Fruit fly (Drosophila melanogaster): Measurements from ENCODE around the gene CrebA.

CrebA gene

dm6 chr3L:15537916-15538581 lies 2.9 kb downstream of the CrebA start (continued):
- peak; percentile 46 for TF ChIP-seq esg (GFP tag; conservative IDR thresholded peaks at IDR 0.05)
- TF ChIP-seq CG6854 (GFP tag; optimal IDR thresholded peaks at IDR 0.05): peak; percentile 54
- TF ChIP-seq CG6813 (GFP tag; optimal IDR thresholded peaks at IDR 0.05): peak; percentile 24
- TF ChIP-seq pros (GFP tag; optimal IDR thresholded peaks at IDR 0.05): no peak
- peak; percentile 67 for TF ChIP-seq lmd (GFP tag; IDR thresholded peaks at IDR 0.05)
- TF ChIP-seq Chrac-16 (GFP tag; optimal IDR thresholded peaks at IDR 0.05): peak; percentile 50
- TF ChIP-seq wdn (GFP tag; IDR thresholded peaks at IDR 0.05): no peak
- peak; percentile 76 for TF ChIP-seq CG10209 (GFP tag; optimal IDR thresholded peaks at IDR 0.05)
- TF ChIP-seq H15 (GFP tag; IDR thresholded peaks at IDR 0.05): no peak
- TF ChIP-seq bigmax (GFP tag; optimal IDR thresholded peaks at IDR 0.05): no peak
- peak; percentile 82 for TF ChIP-seq CG7556 (GFP tag; optimal IDR thresholded peaks at IDR 0.05)
- no peak for TF ChIP-seq CG1603 (tag; optimal IDR thresholded peaks at IDR 0.05)
- peak; percentile 68 for TF ChIP-seq tio (GFP tag; optimal IDR thresholded peaks at IDR 0.05)
- peak; percentile 96 for TF ChIP-seq CG15479 (GFP tag; optimal IDR thresholded peaks at IDR 0.05)
- peak; percentile 5 for TF ChIP-seq Hand (GFP tag; optimal IDR thresholded peaks at IDR 0.05)
- peak; percentile 71 for TF ChIP-seq CG13424 (tag; optimal IDR thresholded peaks at IDR 0.05)
- no peak for TF ChIP-seq TFAM (GFP tag; optimal IDR thresholded peaks at IDR 0.05)
- no peak for TF ChIP-seq so (GFP tag; IDR thresholded peaks at IDR 0.05)
- TF ChIP-seq CG1647 (GFP tag; optimal IDR thresholded peaks at IDR 0.05): peak; percentile 19
- no peak; the same call in 1 of the 2 replicates for TF ChIP-seq Atf6 (GFP tag; IDR thresholded peaks at IDR 0.05)
- TF ChIP-seq ERR (GFP tag; optimal IDR thresholded peaks at IDR 0.05): no peak
- TF ChIP-seq jigr1 (GFP tag; IDR thresholded peaks at IDR 0.05): no peak
- TF ChIP-seq Hsf (GFP tag; optimal IDR thresholded peaks at IDR 0.05): peak; percentile 67
- TF ChIP-seq CG10654 (GFP tag; optimal IDR thresholded peaks at IDR 0.05): peak; percentile 33
- TF ChIP-seq cwo (GFP tag; optimal IDR thresholded peaks at IDR 0.05): peak; percentile 63
- TF ChIP-seq Deaf1 (tag; optimal IDR thresholded peaks at IDR 0.05): peak; percentile 31
- peak; percentile 21; the same call in 1 of the 3 replicates for TF ChIP-seq croc (GFP tag; conservative IDR thresholded peaks at IDR 0.05)
- TF ChIP-seq Atf3 (GFP tag; optimal IDR thresholded peaks at IDR 0.05): no peak
- no peak for TF ChIP-seq Hr39 (optimal IDR thresholded peaks at IDR 0.05)
- TF ChIP-seq lab (GFP tag; optimal IDR thresholded peaks at IDR 0.05): peak; percentile 68
- TF ChIP-seq al (GFP tag; IDR thresholded peaks at IDR 0.05): no peak
- TF ChIP-seq CG10147 (GFP tag; optimal IDR thresholded peaks at IDR 0.05): peak; percentile 28
- TF ChIP-seq eve (GFP tag; optimal IDR thresholded peaks at IDR 0.05): peak in 1 of 2 experiments; percentile 74
- 0 out of 2 replicates have a peak, but pooled peaks have one; percentile 8 for TF ChIP-seq CG4360 (GFP tag; IDR thresholded peaks at IDR 0.05)
- TF ChIP-seq stc (GFP tag; IDR thresholded peaks at IDR 0.05): peak; percentile 62
- peak; percentile 4 for TF ChIP-seq her (GFP tag; optimal IDR thresholded peaks at IDR 0.05)
- peak; percentile 75 for TF ChIP-seq Asciz (GFP tag; optimal IDR thresholded peaks at IDR 0.05)
- TF ChIP-seq fd96Cb (tag; optimal IDR thresholded peaks at IDR 0.05): peak; percentile 72
- TF ChIP-seq trem (tag; optimal IDR thresholded peaks at IDR 0.05): peak; percentile 62
- TF ChIP-seq cato (GFP tag; optimal IDR thresholded peaks at IDR 0.05; ENCODE audit: borderline replicate concordance): peak; percentile 57
- TF ChIP-seq chinmo (GFP tag; IDR thresholded peaks at IDR 0.05; ENCODE audit: partially characterized antibody): 0 out of 4 replicates have a peak, but pooled peaks have one; percentile 42
- peak; percentile 14 for TF ChIP-seq CG2116 (GFP tag; optimal IDR thresholded peaks at IDR 0.05)
- peak; percentile 66 for TF ChIP-seq org-1 (GFP tag; optimal IDR thresholded peaks at IDR 0.05)
- TF ChIP-seq nau (GFP tag; optimal IDR thresholded peaks at IDR 0.05): peak; percentile 64
- TF ChIP-seq seq (GFP tag; IDR thresholded peaks at IDR 0.05): peak; percentile 62
- peak; percentile 39; the same call in 1 of the 2 replicates for TF ChIP-seq CG17328 (GFP tag; IDR thresholded peaks at IDR 0.05)
- peak; percentile 3 for TF ChIP-seq run (tag; optimal IDR thresholded peaks at IDR 0.05)
- TF ChIP-seq ems (GFP tag; optimal IDR thresholded peaks at IDR 0.05): peak; percentile 21
- peak; percentile 66 for TF ChIP-seq Hr3 (GFP tag; optimal IDR thresholded peaks at IDR 0.05)
- TF ChIP-seq CG13775 (GFP tag; optimal IDR thresholded peaks at IDR 0.05): peak; percentile 74

Data from whole organism, embryonic.